Fruit fly (Drosophila melanogaster) Kc167 (cell line): ENCODE measurements around the gene sev.

ENCODE experiments used
- Sin3A ChIP-seq: fragments of >200 bp; optimal IDR thresholded peaks from 2 replicates; lab custom pipeline; 2018; ENCODE audit warnings: missing external identifiers
- insv ChIP-seq: fragments of >200 bp; optimal IDR thresholded peaks from 3 replicates; lab custom pipeline; 2018; ENCODE audit warnings: missing external identifiers

DNA sequence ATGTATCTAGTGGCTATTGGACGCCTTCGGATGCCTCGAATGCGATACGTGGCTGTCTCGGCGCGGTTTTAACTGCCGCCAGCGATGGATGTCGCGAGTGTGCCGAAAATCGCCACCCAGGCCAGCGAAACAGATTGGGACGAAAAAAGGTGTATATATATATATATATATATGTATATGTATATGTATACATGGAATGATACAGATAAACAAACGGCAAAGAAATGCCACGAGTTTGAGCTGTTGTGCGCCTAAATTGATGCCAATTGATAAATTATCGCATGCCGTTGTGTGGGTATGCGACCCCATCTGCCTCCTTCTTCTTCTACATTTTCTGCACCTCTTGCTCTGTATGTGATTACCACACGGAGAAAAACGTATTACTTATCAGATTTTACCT, 26.6 kb downstream of the sev start, which contains the start of gene CG1545:
- TF ChIP-seq insv (lab: Kevin White, UChicago) = no peak
- no peak for TF ChIP-seq Sin3A (lab: Kevin White, UChicago)
